Worm (Caenorhabditis elegans) whole organism, L1 larva: ENCODE data around the gene F58B4.7.

Source experiments
- C34B4.2 ChIP-seq: sonication (generic microtip); optimal IDR thresholded peaks from 2 replicates; lab custom pipeline; 2017; ENCODE audit warnings: mild to moderate bottlenecking, missing genetic modification characterization, missing compliant biosample characterization
- F16B12.6 ChIP-seq: fragments of 150-350 bp; optimal IDR thresholded peaks from 2 replicates; lab custom pipeline; 2014; ENCODE audit warnings: missing biosample characterization, missing genetic modification characterization
- Y116A8C.19 ChIP-seq: sonication (generic microtip); optimal IDR thresholded peaks from 2 replicates; lab custom pipeline; 2016; ENCODE audit warnings: missing compliant biosample characterization, missing genetic modification characterization, borderline replicate concordance
- aha-1 ChIP-seq: fragments of 150-350 bp; optimal IDR thresholded peaks from 2 replicates; lab custom pipeline; 2014; ENCODE audit warnings: missing biosample characterization, missing genetic modification characterization
- alr-1 ChIP-seq: fragments of 200-800 bp; sonication (Bioruptor generic); optimal IDR thresholded peaks from 2 replicates; lab custom pipeline; 2018; ENCODE audit warnings: borderline replicate concordance, mild to moderate bottlenecking, missing genetic modification characterization, missing compliant biosample characterization
- ama-1 ChIP-seq: fragments of 150-350 bp; optimal IDR thresholded peaks from 2 replicates; lab custom pipeline; 2014
- blmp-1 ChIP-seq: fragments of 150-350 bp; optimal IDR thresholded peaks from 2 replicates; lab custom pipeline; 2014; ENCODE audit warnings: missing biosample characterization, missing genetic modification characterization
- ceh-63 ChIP-seq: fragments of 200-800 bp; sonication (Bioruptor generic); optimal IDR thresholded peaks from 2 replicates; lab custom pipeline; 2018; ENCODE audit warnings: mild to moderate bottlenecking, missing genetic modification characterization, missing compliant biosample characterization
- ceh-8 ChIP-seq: fragments of 200-800 bp; sonication (Bioruptor generic); optimal IDR thresholded peaks from 2 replicates; lab custom pipeline; 2018; ENCODE audit warnings: mild to moderate bottlenecking, missing genetic modification characterization, moderate library complexity, missing compliant biosample characterization
- ceh-88 ChIP-seq: fragments of 200-800 bp; sonication (Bioruptor generic); IDR thresholded peaks from 2 replicates; pipeline ENCODE4 v1.3.6; 2022; ENCODE audit warnings: missing genetic modification characterization, missing compliant biosample characterization
- ceh-90 ChIP-seq: sonication (generic microtip); optimal IDR thresholded peaks from 2 replicates; lab custom pipeline; 2016; ENCODE audit warnings: missing genetic modification characterization, missing compliant biosample characterization
- ces-1 ChIP-seq: fragments of 150-350 bp; optimal IDR thresholded peaks from 2 replicates; lab custom pipeline; 2014; ENCODE audit warnings: missing biosample characterization, missing genetic modification reagents, missing genetic modification characterization
- dsc-1 ChIP-seq: sonication (generic microtip); optimal IDR thresholded peaks from 2 replicates; lab custom pipeline; 2016; ENCODE audit warnings: mild to moderate bottlenecking, missing genetic modification characterization, missing compliant biosample characterization
- egl-13 ChIP-seq: sonication (generic microtip); optimal IDR thresholded peaks from 2 replicates; lab custom pipeline; 2016; ENCODE audit warnings: missing genotype, missing genetic modification reagents, missing genetic modification characterization, missing compliant biosample characterization
- egl-27 ChIP-seq, 2 experiments: fragments of 150-350 bp in 1 of 2; sonication (generic microtip); optimal IDR thresholded peaks; 3 replicates each; lab custom pipeline; 2017 to 2018; ENCODE audit warnings: missing biosample characterization in 2 of 2, missing genetic modification characterization in 2 of 2, missing genetic modification reagents in 2 of 2
- elt-2 ChIP-seq: sonication (generic microtip); optimal IDR thresholded peaks from 2 replicates; lab custom pipeline; 2016; ENCODE audit warnings: missing genetic modification characterization, mild to moderate bottlenecking, inconsistent platforms, missing compliant biosample characterization, missing genetic modification reagents
- elt-3 ChIP-seq, 6 experiments: fragments of 150-350 bp in 1 of 6; sonication (generic microtip); optimal IDR thresholded peaks; 2 replicates each; lab custom pipeline; 2017 to 2018; ENCODE audit warnings: missing biosample characterization in 6 of 6, missing genetic modification characterization in 6 of 6, inconsistent platforms in 1 of 6
- ets-5 ChIP-seq: fragments of 200-800 bp; sonication (Bioruptor generic); IDR thresholded peaks from 2 replicates; pipeline ENCODE4 v1.3.6; 2022; ENCODE audit warnings: missing genetic modification characterization, missing compliant biosample characterization
- fkh-10 ChIP-seq: sonication (generic microtip); optimal IDR thresholded peaks from 2 replicates; lab custom pipeline; 2017; ENCODE audit warnings: missing biosample characterization, missing genetic modification reagents, missing genetic modification characterization
- fkh-4 ChIP-seq: sonication (generic microtip); optimal IDR thresholded peaks from 2 replicates; lab custom pipeline; 2016; ENCODE audit warnings: missing compliant biosample characterization, missing genetic modification characterization, borderline replicate concordance
- grh-1 ChIP-seq: fragments of 200-800 bp; sonication (Bioruptor generic); IDR thresholded peaks from 2 replicates; pipeline ENCODE4 v1.3.6; 2022; ENCODE audit warnings: missing genetic modification reagents, missing genetic modification characterization, missing compliant biosample characterization
- hlh-17 ChIP-seq: fragments of 200-800 bp; sonication (Bioruptor generic); optimal IDR thresholded peaks from 2 replicates; lab custom pipeline; 2018; ENCODE audit warnings: missing genetic modification characterization, mild to moderate bottlenecking, missing compliant biosample characterization, moderate library complexity, borderline replicate concordance
- irx-1 ChIP-seq: sonication (generic microtip); optimal IDR thresholded peaks from 2 replicates; lab custom pipeline; 2016; ENCODE audit warnings: missing genetic modification characterization, missing compliant biosample characterization
- jun-1 ChIP-seq: fragments of 150-350 bp; optimal IDR thresholded peaks from 2 replicates; lab custom pipeline; 2014; ENCODE audit warnings: missing biosample characterization, missing genetic modification reagents, missing genetic modification characterization
- lin-13 ChIP-seq: fragments of 150-350 bp; optimal IDR thresholded peaks from 2 replicates; lab custom pipeline; 2014; ENCODE audit warnings: missing biosample characterization, missing genetic modification reagents, missing genetic modification characterization
- lin-14 ChIP-seq: fragments of 200-800 bp; sonication (Bioruptor generic); optimal IDR thresholded peaks from 2 replicates; lab custom pipeline; 2018; ENCODE audit warnings: mild to moderate bottlenecking, missing genetic modification characterization, moderate library complexity, missing compliant biosample characterization
- lin-35 ChIP-seq, 2 experiments: fragments of 150-350 bp; optimal IDR thresholded peaks; 2 replicates each; lab custom pipeline; 2014; ENCODE audit warnings: missing biosample characterization in 2 of 2, missing genetic modification characterization in 2 of 2, missing genetic modification reagents in 2 of 2
- lin-39 ChIP-seq: fragments of 150-350 bp; optimal IDR thresholded peaks from 2 replicates; lab custom pipeline; 2014; ENCODE audit warnings: missing biosample characterization, missing genetic modification reagents, missing genetic modification characterization
- lsy-2 ChIP-seq, 2 experiments: fragments of 150-350 bp; optimal IDR thresholded peaks; 2 replicates each; lab custom pipeline; 2014; ENCODE audit warnings: missing biosample characterization in 2 of 2, missing genetic modification characterization in 2 of 2
- mab-9 ChIP-seq: fragments of 200-800 bp; sonication (Bioruptor generic); IDR thresholded peaks from 2 replicates; pipeline ENCODE4 v1.3.6; 2022; ENCODE audit warnings: missing genetic modification reagents, missing genetic modification characterization, missing compliant biosample characterization
- mdl-1 ChIP-seq, 2 experiments: fragments of 150-350 bp; optimal IDR thresholded peaks; 2 replicates each; lab custom pipeline; 2014 to 2017; ENCODE audit warnings: missing biosample characterization in 2 of 2, missing genetic modification characterization in 2 of 2, inconsistent platforms in 1 of 2
- nhr-11 ChIP-seq: fragments of 150-350 bp; optimal IDR thresholded peaks from 2 replicates; lab custom pipeline; 2014; ENCODE audit warnings: missing biosample characterization, missing genetic modification characterization
- nhr-19 ChIP-seq: fragments of 200-800 bp; sonication (Bioruptor generic); conservative IDR thresholded peaks from 2 replicates; pipeline ENCODE4 v1.3.6; 2022; ENCODE audit warnings: missing genetic modification characterization, missing compliant biosample characterization
- nhr-20 ChIP-seq: sonication (generic microtip); optimal IDR thresholded peaks from 2 replicates; lab custom pipeline; 2016; ENCODE audit warnings: mild to moderate bottlenecking, missing genetic modification characterization, missing compliant biosample characterization
- nhr-76 ChIP-seq: sonication (generic microtip); optimal IDR thresholded peaks from 2 replicates; lab custom pipeline; 2017; ENCODE audit warnings: missing biosample characterization, missing genetic modification characterization
- nhr-77 ChIP-seq: fragments of 150-350 bp; optimal IDR thresholded peaks from 2 replicates; lab custom pipeline; 2014; ENCODE audit warnings: missing biosample characterization, missing genetic modification characterization
- nhr-84 ChIP-seq: sonication (generic microtip); optimal IDR thresholded peaks from 2 replicates; lab custom pipeline; 2017; ENCODE audit warnings: missing biosample characterization, missing genetic modification characterization
- nhr-85 ChIP-seq: sonication (generic microtip); peaks from one replicate; lab custom pipeline; 2016; ENCODE audit warnings: missing genetic modification characterization, inconsistent platforms, missing compliant biosample characterization
- nhr-90 ChIP-seq: sonication (generic microtip); optimal IDR thresholded peaks from 2 replicates; lab custom pipeline; 2016; ENCODE audit warnings: mild to moderate bottlenecking, missing genetic modification characterization, missing compliant biosample characterization; ENCODE audit not compliant: poor library complexity
- pag-3 ChIP-seq: sonication (generic microtip); optimal IDR thresholded peaks from 2 replicates; lab custom pipeline; 2017; ENCODE audit warnings: missing genetic modification characterization, mild to moderate bottlenecking, missing compliant biosample characterization, antibody characterized with exemption, borderline replicate concordance; ENCODE audit not compliant: insufficient read depth
- pax-3 ChIP-seq: fragments of 200-800 bp; sonication (Bioruptor generic); optimal IDR thresholded peaks from 2 replicates; lab custom pipeline; 2018; ENCODE audit warnings: mild to moderate bottlenecking, missing genetic modification characterization, moderate library complexity, missing compliant biosample characterization
- pqm-1 ChIP-seq: sonication (generic microtip); optimal IDR thresholded peaks from 3 replicates; lab custom pipeline; 2017; ENCODE audit warnings: missing biosample characterization, missing genetic modification characterization
- rnt-1 ChIP-seq: sonication (generic microtip); optimal IDR thresholded peaks from 2 replicates; lab custom pipeline; 2016; ENCODE audit warnings: mild to moderate bottlenecking, missing genetic modification characterization, moderate library complexity, missing compliant biosample characterization
- snpc-4 ChIP-seq: fragments of 150-350 bp; optimal IDR thresholded peaks from 2 replicates; lab custom pipeline; 2014; ENCODE audit warnings: missing biosample characterization, missing genetic modification characterization
- sox-4 ChIP-seq: sonication (generic microtip); optimal IDR thresholded peaks from 2 replicates; lab custom pipeline; 2016; ENCODE audit warnings: missing genetic modification characterization, missing compliant biosample characterization
- sptf-1 ChIP-seq: fragments of 150-350 bp; optimal IDR thresholded peaks from 2 replicates; lab custom pipeline; 2014; ENCODE audit warnings: missing biosample characterization, missing genetic modification characterization
- swsn-7 ChIP-seq: sonication (generic microtip); optimal IDR thresholded peaks from 2 replicates; lab custom pipeline; 2016; ENCODE audit warnings: missing genetic modification characterization, missing compliant biosample characterization
- tbx-2 ChIP-seq: sonication (generic microtip); optimal IDR thresholded peaks from 2 replicates; lab custom pipeline; 2016; ENCODE audit warnings: missing genetic modification characterization, missing compliant biosample characterization
- tlp-1 ChIP-seq: fragments of 150-350 bp; optimal IDR thresholded peaks from 2 replicates; lab custom pipeline; 2014; ENCODE audit warnings: missing biosample characterization, missing genetic modification characterization
- unc-130 ChIP-seq: fragments of 150-350 bp; optimal IDR thresholded peaks from 2 replicates; lab custom pipeline; 2017; ENCODE audit warnings: missing biosample characterization, missing genetic modification characterization, inconsistent platforms
- unc-62 ChIP-seq: fragments of 150-350 bp; optimal IDR thresholded peaks from 2 replicates; lab custom pipeline; 2014; ENCODE audit warnings: missing biosample characterization, missing genetic modification reagents, missing genetic modification characterization
- xbp-1 ChIP-seq: sonication (generic microtip); optimal IDR thresholded peaks from 2 replicates; lab custom pipeline; 2016; ENCODE audit warnings: missing genetic modification characterization, missing compliant biosample characterization
- ztf-11 ChIP-seq, 2 experiments: sonication (generic microtip); optimal IDR thresholded peaks; 2 replicates each; lab custom pipeline; 2016 to 2017; ENCODE audit warnings: missing genetic modification characterization in 2 of 2, missing biosample characterization in 1 of 2, missing compliant biosample characterization in 1 of 2

Gene F58B4.7

DNA sequence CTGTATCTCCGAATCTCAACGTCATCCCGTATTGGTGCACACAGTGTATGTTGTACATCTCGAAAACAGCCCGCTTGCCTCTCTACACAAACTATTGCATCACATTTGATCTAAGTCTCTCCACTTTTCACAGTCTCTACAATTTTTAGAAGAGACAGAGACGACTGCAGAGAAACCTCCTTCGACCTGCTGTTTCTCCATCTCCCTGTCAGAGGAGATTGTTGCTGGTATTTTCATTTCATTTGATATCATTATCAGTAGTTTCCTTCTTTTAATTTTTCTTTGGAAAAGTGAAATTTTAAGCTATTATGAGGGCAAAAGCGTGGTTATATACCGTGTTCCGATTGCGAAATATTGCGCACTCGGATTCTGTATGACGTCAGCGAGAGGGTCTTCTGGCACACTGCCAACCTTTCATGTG, 17.5 kb upstream of the F58B4.7 start (continued):
- TF ChIP-seq dsc-1 (tag; lab: Kevin White, UChicago) (peak; percentile 11), unc-62 (GFP tag; lab: Kevin White, UChicago) (no peak), tbx-2 (peak; percentile 24), ceh-63 (GFP tag; lab: Kevin White, UChicago) (no peak), rnt-1 (tag; lab: Kevin White, UChicago) (peak; percentile 60), jun-1 (tag; lab: Kevin White, UChicago) (peak; percentile 62), ces-1 (GFP tag; lab: Kevin White, UChicago) (no peak), pax-3 (no peak), ceh-8 (GFP tag; lab: Kevin White, UChicago) (no peak), elt-2 (peak; percentile 95), ztf-11 (tag; optimal IDR thresholded peaks at IDR 0.05; lab: Kevin White, UChicago) (no peak), ama-1 (peak; percentile 23), nhr-20 (peak; percentile 73), lin-35 (GFP tag; optimal IDR thresholded peaks at IDR 0.05; lab: Kevin White, UChicago) (peak; percentile 43 to 61), sox-4 (no peak), C34B4.2 (tag; lab: Kevin White, UChicago) (no peak), alr-1 (no peak), grh-1 (GFP tag; lab: Robert Waterston, UW) (no peak), lin-13 (GFP tag; lab: Kevin White, UChicago) (no peak), nhr-84 (no peak), ceh-88 (no peak), egl-27 (tag; optimal IDR thresholded peaks at IDR 0.05; lab: Kevin White, UChicago) (no peak), unc-130 (tag; lab: Kevin White, UChicago) (no peak), sptf-1 (no peak), mdl-1 (tag; optimal IDR thresholded peaks at IDR 0.05; lab: Kevin White, UChicago) (peak in 1 of 2 experiments; percentile 53), ets-5 (GFP tag; lab: Robert Waterston, UW) (no peak), pqm-1 (tag; lab: Kevin White, UChicago) (peak; percentile 16), nhr-77 (tag; lab: Kevin White, UChicago) (peak; percentile 79), swsn-7 (tag; lab: Kevin White, UChicago) (peak; percentile 41), pag-3 (tag; lab: Kevin White, UChicago) (no peak), snpc-4 (tag; lab: Kevin White, UChicago) (no peak), elt-3 (tag; optimal IDR thresholded peaks at IDR 0.05; lab: Kevin White, UChicago) (peak in 3 of 6 experiments; percentile 19 to 83 (median 61)), lsy-2 (tag; optimal IDR thresholded peaks at IDR 0.05; lab: Kevin White, UChicago) (peak; percentile 53 to 70), irx-1 (tag; lab: Kevin White, UChicago) (no peak), nhr-11 (tag; lab: Kevin White, UChicago) (no peak), ceh-90 (tag; lab: Kevin White, UChicago) (peak; percentile 14), fkh-4 (tag; lab: Kevin White, UChicago) (no peak), nhr-19 (peak; percentile 66), blmp-1 (tag; lab: Kevin White, UChicago) (peak; percentile 93), nhr-76 (no peak), hlh-17 (GFP tag; lab: Kevin White, UChicago) (no peak), mab-9 (no peak), nhr-85 (tag; lab: Kevin White, UChicago) (peak; percentile 87), egl-13 (tag; lab: Kevin White, UChicago) (no peak), aha-1 (tag; lab: Kevin White, UChicago) (no peak), xbp-1 (tag; lab: Kevin White, UChicago) (peak; percentile 24), fkh-10 (GFP tag; lab: Kevin White, UChicago) (peak; percentile 18), lin-14 (GFP tag; lab: Kevin White, UChicago) (peak; percentile 85), nhr-90 (tag; lab: Kevin White, UChicago) (peak; percentile 50), lin-39 (tag; lab: Kevin White, UChicago) (no peak), F16B12.6 (tag; lab: Kevin White, UChicago) (no peak), Y116A8C.19 (tag; lab: Kevin White, UChicago) (no peak), tlp-1 (tag; lab: Kevin White, UChicago) (no peak)
